Fruit fly (Drosophila melanogaster) whole organism, larva: Measurements from ENCODE around the gene CG13050.

Experiments used
- noc ChIP-seq: fragments of 200-800 bp; sonication (Bioruptor generic); optimal IDR thresholded peaks from 3 replicates; lab custom pipeline; 2019; ENCODE audit warnings: missing biosample characterization, mild to moderate bottlenecking, missing genetic modification characterization, moderate library complexity

CG13050 gene

dm6 chr3L:16265000-16265399 is 14.1 kb downstream of the CG13050 start, which contains the start of the genes CG13051 and CG13069:
CG13051 (minus strand) TSS chr3L:16265100.
CG13069 (plus strand) TSS chr3L:16265385.
- TF ChIP-seq noc (tag; lab: Kevin White, UChicago), result no peak

dm6 chr3L:16263043-16263442 is 16.0 kb downstream of the CG13050 start, which contains the start of gene CG13070:
CG13070 (plus strand) TSS chr3L:16263343.
- no peak for TF ChIP-seq noc (tag; lab: Kevin White, UChicago)

DNA sequence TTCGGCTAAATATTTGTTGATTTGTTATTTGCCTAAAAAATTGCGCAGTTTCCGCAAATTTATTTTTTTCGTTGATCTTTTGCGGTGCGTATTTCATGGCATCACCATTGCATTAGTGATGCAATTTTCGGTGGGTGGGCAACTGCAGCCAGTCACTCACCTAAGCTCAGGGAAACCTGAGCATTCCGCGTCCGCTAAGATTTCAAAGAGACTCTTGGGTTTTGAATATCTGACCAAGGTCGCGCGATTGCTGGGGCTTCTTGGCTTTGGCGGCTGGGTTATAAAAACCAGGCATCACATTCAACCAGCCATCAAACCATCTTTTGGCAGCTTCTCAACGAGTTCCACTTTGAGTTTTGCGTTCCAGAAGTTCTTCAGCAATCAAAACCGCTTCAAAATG is 16.6 kb downstream of the CG13050 start, which contains the start of gene CG13071:
TSS of gene CG13071 (plus strand) at position 301 of the 400 bp plus-strand sequence.
- TF ChIP-seq noc (tag; lab: Kevin White, UChicago), result no peak

dm6 chr3L:16261505-16261904 is 17.6 kb downstream of the CG13050 start, which contains the start of gene CG34247:
CG34247 (minus strand) TSS chr3L:16261605.
- TF ChIP-seq noc (tag; lab: Kevin White, UChicago), result no peak

dm6 chr3L:16259552-16259951 is 19.5 kb downstream of the CG13050 start, which contains the start of gene CG13053:
CG13053 (minus strand) TSS chr3L:16259722.
- TF ChIP-seq noc (tag; lab: Kevin White, UChicago), result no peak

dm6 chr3L:16257118-16257627 is 21.9 kb downstream of the CG13050 start, which contains the start of gene CG13054:
CG13054 (minus strand) TSS chr3L:16257191.
- TF ChIP-seq noc (tag; lab: Kevin White, UChicago), result no peak

- TF ChIP-seq noc (tag; lab: Kevin White, UChicago), result no peak
Observed at dm6 chr3L:16252255-16252654, 26.8 kb downstream of the CG13050 start, which contains the start of gene CG13055. CG13055 (minus strand) TSS chr3L:16252355.

dm6 chr3L:16241296-16241695 is 37.8 kb downstream of the CG13050 start:
- TF ChIP-seq noc (tag; lab: Kevin White, UChicago), result no peak

- TF ChIP-seq noc (tag; lab: Kevin White, UChicago), result peak; percentile 10
Observed at dm6 chr3L:16233850-16234494, 45.1 kb downstream of the CG13050 start.

dm6 chr3L:16232924-16233323 is 46.1 kb downstream of the CG13050 start, which contains the start of gene Hsc20:
Hsc20 (plus strand) TSS chr3L:16233127.
- TF ChIP-seq noc (tag; lab: Kevin White, UChicago), result no peak

DNA sequence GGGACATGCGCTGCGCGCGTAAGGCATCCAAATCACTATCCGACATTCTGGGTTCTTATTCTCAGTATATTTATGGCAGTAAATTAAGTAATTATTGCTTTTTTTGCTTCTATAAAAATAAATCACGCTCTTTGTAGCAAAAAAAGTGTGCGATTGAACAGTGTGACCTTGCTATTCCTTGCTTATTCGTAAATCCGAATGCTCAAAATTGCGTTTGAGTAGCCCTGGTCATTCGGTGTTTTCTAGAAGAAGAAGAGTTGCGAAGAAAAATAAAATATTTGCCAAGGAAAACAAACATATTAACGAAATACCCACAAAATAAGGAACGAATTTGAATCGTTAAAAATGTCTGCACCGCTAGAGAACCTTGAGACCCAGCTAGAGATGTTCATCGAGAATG is 47.2 kb downstream of the CG13050 start, which contains the start of the genes PDCD-5 and MED10:
TSS of gene PDCD-5 (minus strand) at position 182 of the 400 bp plus-strand sequence.
TSS of gene MED10 (plus strand) at position 228 of the 400 bp plus-strand sequence.
- no peak for TF ChIP-seq noc (tag; lab: Kevin White, UChicago)

- TF ChIP-seq noc (tag; lab: Kevin White, UChicago), result no peak
Observed at dm6 chr3L:16228659-16229205, 50.3 kb downstream of the CG13050 start, which contains the start of gene Tmx3. Tmx3 (plus strand) TSS chr3L:16229100.
